Worm (Caenorhabditis elegans): Measurements from ENCODE around the gene mut-7.

DNA sequence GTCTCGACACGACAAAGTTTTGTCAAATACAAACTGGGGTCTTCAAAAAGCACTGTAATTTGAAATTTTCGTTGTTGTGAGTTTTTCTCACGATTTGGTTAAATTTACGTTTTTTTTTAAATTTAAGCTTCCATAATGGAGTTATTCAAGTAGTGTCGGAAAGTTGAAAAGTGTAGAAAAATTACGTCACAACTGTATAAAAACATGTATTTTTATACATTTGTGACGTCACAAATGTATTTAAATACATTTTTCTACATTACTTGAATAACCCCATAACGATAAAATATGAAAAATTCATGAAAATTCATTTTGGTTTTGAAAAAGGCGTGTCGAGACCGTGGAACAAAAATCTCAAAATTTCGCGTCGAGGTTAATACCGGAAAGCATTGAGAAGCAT, 44.8 kb downstream of the mut-7 start:
- TF ChIP-seq him-1 (tag; optimal IDR thresholded peaks at IDR 0.05) (no peak), dao-5 (tag; optimal IDR thresholded peaks at IDR 0.05) (no peak)

All from whole organism, L4/young adult.